Worm (Caenorhabditis elegans) whole organism, young adult: ENCODE data around the gene ckb-3.

ENCODE experiments used
- B0035.1 ChIP-seq: sonication (generic microtip); optimal IDR thresholded peaks from 2 replicates; lab custom pipeline; 2016; ENCODE audit warnings: missing genetic modification characterization, mild to moderate bottlenecking, missing compliant biosample characterization, missing genotype, missing genetic modification reagents
- C06A6.2 ChIP-seq: fragments of 200-800 bp; sonication (Bioruptor generic); conservative IDR thresholded peaks from 2 replicates; pipeline ENCODE4 v1.3.6; 2022; ENCODE audit warnings: missing genetic modification characterization, missing compliant biosample characterization
- C17E4.6 ChIP-seq: fragments of 200-800 bp; sonication (Bioruptor generic); IDR thresholded peaks from 2 replicates; pipeline ENCODE4 v1.3.6; 2022; ENCODE audit warnings: missing genetic modification reagents, missing genetic modification characterization, missing compliant biosample characterization
- F22D6.2 ChIP-seq: sonication (generic microtip); optimal IDR thresholded peaks from 2 replicates; lab custom pipeline; 2016; ENCODE audit warnings: mild to moderate bottlenecking, missing genetic modification characterization, missing compliant biosample characterization
- F23B12.7 ChIP-seq: sonication (generic microtip); optimal IDR thresholded peaks from 2 replicates; lab custom pipeline; 2017; ENCODE audit warnings: missing genetic modification characterization, mild to moderate bottlenecking, missing compliant biosample characterization, antibody characterized with exemption, moderate library complexity; ENCODE audit not compliant: insufficient read depth
- F33H1.4 ChIP-seq: fragments of 200-800 bp; sonication (Bioruptor generic); IDR thresholded peaks from 2 replicates; pipeline ENCODE4 v1.3.6; 2022; ENCODE audit warnings: missing genetic modification reagents, missing genetic modification characterization, missing compliant biosample characterization
- F49E8.2 ChIP-seq: sonication (generic microtip); optimal IDR thresholded peaks from 3 replicates; lab custom pipeline; 2017; ENCODE audit warnings: missing genetic modification characterization, mild to moderate bottlenecking, missing compliant biosample characterization, antibody characterized with exemption, moderate library complexity; ENCODE audit not compliant: insufficient read depth
- F52B5.7 ChIP-seq: sonication (generic microtip); optimal IDR thresholded peaks from 2 replicates; lab custom pipeline; 2016; ENCODE audit warnings: mild to moderate bottlenecking, missing genetic modification characterization, missing compliant biosample characterization
- Y56A3A.18 ChIP-seq: fragments of 200-800 bp; sonication (Bioruptor generic); IDR thresholded peaks from 2 replicates; pipeline ENCODE4 v1.3.6; 2022; ENCODE audit warnings: missing genetic modification reagents, missing genetic modification characterization, missing compliant biosample characterization
- ZK185.1 ChIP-seq: sonication (generic microtip); optimal IDR thresholded peaks from 2 replicates; lab custom pipeline; 2016; ENCODE audit warnings: mild to moderate bottlenecking, missing genetic modification characterization, missing compliant biosample characterization; ENCODE audit not compliant: poor library complexity, severe bottlenecking
- attf-5 ChIP-seq: fragments of 200-800 bp; sonication (Bioruptor generic); optimal IDR thresholded peaks from 2 replicates; lab custom pipeline; 2018; ENCODE audit warnings: mild to moderate bottlenecking, missing genetic modification characterization, missing compliant biosample characterization
- bed-2 ChIP-seq: fragments of 200-800 bp; sonication (Bioruptor generic); IDR thresholded peaks from 2 replicates; pipeline ENCODE4 v1.3.6; 2022; ENCODE audit warnings: missing genetic modification reagents, missing genetic modification characterization, missing compliant biosample characterization
- ccch-3 ChIP-seq: fragments of 200-800 bp; sonication (Bioruptor generic); optimal IDR thresholded peaks from 2 replicates; lab custom pipeline; 2018; ENCODE audit warnings: mild to moderate bottlenecking, missing genetic modification characterization, missing compliant biosample characterization
- ceh-27 ChIP-seq: fragments of 200-800 bp; sonication (Bioruptor generic); optimal IDR thresholded peaks from 2 replicates; lab custom pipeline; 2018; ENCODE audit warnings: mild to moderate bottlenecking, missing genetic modification characterization, moderate library complexity, missing compliant biosample characterization
- ceh-79 ChIP-seq: sonication (generic microtip); optimal IDR thresholded peaks from 2 replicates; lab custom pipeline; 2017; ENCODE audit warnings: mild to moderate bottlenecking, missing genetic modification characterization, missing compliant biosample characterization
- chd-7 ChIP-seq: sonication (generic microtip); optimal IDR thresholded peaks from 2 replicates; lab custom pipeline; 2016; ENCODE audit warnings: mild to moderate bottlenecking, missing genetic modification characterization, moderate library complexity, missing compliant biosample characterization
- efl-1 ChIP-seq: fragments of 150-350 bp; optimal IDR thresholded peaks from 2 replicates; lab custom pipeline; 2014; ENCODE audit warnings: missing biosample characterization, missing genetic modification reagents, missing genetic modification characterization
- egl-18 ChIP-seq: fragments of 200-800 bp; sonication (Bioruptor generic); IDR thresholded peaks from 2 replicates; pipeline ENCODE4 v1.3.6; 2022; ENCODE audit warnings: missing genetic modification reagents, missing genetic modification characterization, missing compliant biosample characterization
- egrh-3 ChIP-seq: fragments of 200-800 bp; sonication (Bioruptor generic); IDR thresholded peaks from 2 replicates; pipeline ENCODE4 v1.3.6; 2022; ENCODE audit warnings: missing genetic modification reagents, missing genetic modification characterization, missing compliant biosample characterization
- fkh-3 ChIP-seq: sonication (generic microtip); optimal IDR thresholded peaks from 2 replicates; lab custom pipeline; 2016; ENCODE audit warnings: mild to moderate bottlenecking, missing genetic modification characterization, missing compliant biosample characterization
- him-1 ChIP-seq: sonication (generic microtip); optimal IDR thresholded peaks from 2 replicates; lab custom pipeline; 2016; ENCODE audit warnings: missing genotype, missing genetic modification reagents, missing genetic modification characterization, missing compliant biosample characterization
- let-526 ChIP-seq: fragments of 200-800 bp; sonication (Bioruptor generic); IDR thresholded peaks from 2 replicates; pipeline ENCODE4 v1.3.6; 2022; ENCODE audit warnings: missing genetic modification reagents, missing genetic modification characterization, missing compliant biosample characterization
- let-607 ChIP-seq, 2 experiments: fragments of 200-800 bp in 1 of 2; sonication (Bioruptor generic) in 1 of 2; sonication (generic microtip) in 1 of 2; optimal IDR thresholded peaks; 2 replicates each; lab custom pipeline; 2016 to 2018; ENCODE audit warnings: mild to moderate bottlenecking in 2 of 2, missing compliant biosample characterization in 2 of 2, missing genetic modification characterization in 2 of 2, moderate library complexity in 2 of 2, missing genotype in 1 of 2
- lin-35 ChIP-seq, 3 experiments: fragments of 150-350 bp in 2 of 3; sonication (generic microtip) in 1 of 3; optimal IDR thresholded peaks; 2 replicates each; lab custom pipeline; 2014 to 2018; ENCODE audit warnings: missing biosample characterization in 3 of 3, missing genetic modification characterization in 3 of 3, missing genetic modification reagents in 3 of 3
- lsl-1 ChIP-seq: fragments of 200-800 bp; sonication (Bioruptor generic); optimal IDR thresholded peaks from 2 replicates; lab custom pipeline; 2018; ENCODE audit warnings: mild to moderate bottlenecking, missing genetic modification characterization, moderate library complexity, missing compliant biosample characterization
- madf-10 ChIP-seq: sonication (generic microtip); optimal IDR thresholded peaks from 2 replicates; lab custom pipeline; 2016; ENCODE audit warnings: mild to moderate bottlenecking, missing genetic modification characterization, missing compliant biosample characterization
- madf-6 ChIP-seq: fragments of 200-800 bp; sonication (Bioruptor generic); IDR thresholded peaks from 2 replicates; pipeline ENCODE4 v1.3.6; 2022; ENCODE audit warnings: missing genetic modification reagents, missing genetic modification characterization, missing compliant biosample characterization
- madf-8 ChIP-seq: fragments of 200-800 bp; sonication (Bioruptor generic); conservative IDR thresholded peaks from 2 replicates; pipeline ENCODE4 v1.3.6; 2022; ENCODE audit warnings: missing genetic modification reagents, missing genetic modification characterization, missing compliant biosample characterization
- mel-28 ChIP-seq: sonication (generic microtip); optimal IDR thresholded peaks from 2 replicates; lab custom pipeline; 2016; ENCODE audit warnings: borderline replicate concordance, mild to moderate bottlenecking, missing genetic modification characterization, missing compliant biosample characterization
- mes-4 ChIP-seq: sonication (generic microtip); optimal IDR thresholded peaks from 2 replicates; lab custom pipeline; 2016; ENCODE audit warnings: missing genotype, missing genetic modification characterization, missing compliant biosample characterization
- nfya-1 ChIP-seq: sonication (generic microtip); optimal IDR thresholded peaks from 2 replicates; lab custom pipeline; 2017; ENCODE audit warnings: antibody characterized with exemption, missing compliant biosample characterization, missing genetic modification characterization, borderline replicate concordance; ENCODE audit not compliant: insufficient read depth
- nfya-2 ChIP-seq: fragments of 200-800 bp; sonication (Bioruptor generic); IDR thresholded peaks from 2 replicates; pipeline ENCODE4 v1.3.6; 2022; ENCODE audit warnings: missing genetic modification reagents, missing genetic modification characterization, missing compliant biosample characterization
- nhr-27 ChIP-seq: fragments of 200-800 bp; sonication (Bioruptor generic); optimal IDR thresholded peaks from 2 replicates; lab custom pipeline; 2018; ENCODE audit warnings: mild to moderate bottlenecking, missing genetic modification characterization, moderate library complexity, missing compliant biosample characterization
- pha-4 ChIP-seq: fragments of 150-350 bp; sonication (generic microtip); optimal IDR thresholded peaks from 2 replicates; lab custom pipeline; 2014; ENCODE audit warnings: missing biosample characterization, missing genetic modification reagents, missing genetic modification characterization
- rec-8 ChIP-seq, 2 experiments: sonication (generic microtip); optimal IDR thresholded peaks; 2 replicates each; lab custom pipeline; 2016; ENCODE audit warnings: mild to moderate bottlenecking in 2 of 2, missing genetic modification characterization in 2 of 2, missing genetic modification reagents in 2 of 2, missing genotype in 2 of 2, missing biosample characterization in 1 of 2, missing compliant biosample characterization in 1 of 2, moderate library complexity in 1 of 2
- sea-2 ChIP-seq: fragments of 200-800 bp; sonication (Bioruptor generic); IDR thresholded peaks from 2 replicates; pipeline ENCODE4 v1.3.6; 2022; ENCODE audit warnings: missing genetic modification characterization, missing compliant biosample characterization
- snpc-1.1 ChIP-seq: sonication (generic microtip); optimal IDR thresholded peaks from 2 replicates; lab custom pipeline; 2017; ENCODE audit warnings: missing genetic modification characterization, mild to moderate bottlenecking, missing compliant biosample characterization, antibody characterized with exemption, moderate library complexity, missing genotype, missing genetic modification reagents; ENCODE audit not compliant: insufficient read depth
- snpc-3.4 ChIP-seq: sonication (generic microtip); optimal IDR thresholded peaks from 2 replicates; lab custom pipeline; 2017; ENCODE audit warnings: missing genetic modification characterization, mild to moderate bottlenecking, missing compliant biosample characterization, antibody characterized with exemption, moderate library complexity, missing genotype, missing genetic modification reagents
- snpc-4 ChIP-seq, 5 experiments: fragments of 150-350 bp in 1 of 5; sonication (generic microtip) in 4 of 5; optimal IDR thresholded peaks; 2 replicates each; lab custom pipeline; 2014 to 2018; ENCODE audit warnings: missing genetic modification characterization in 5 of 5, missing biosample characterization in 3 of 5, antibody characterized with exemption in 2 of 5, mild to moderate bottlenecking in 2 of 5, missing compliant biosample characterization in 2 of 5, missing genotype in 2 of 5, moderate library complexity in 2 of 5, missing genetic modification reagents in 1 of 5
- ztf-3 ChIP-seq: fragments of 200-800 bp; sonication (Bioruptor generic); optimal IDR thresholded peaks from 2 replicates; lab custom pipeline; 2018; ENCODE audit warnings: mild to moderate bottlenecking, missing genetic modification characterization, missing compliant biosample characterization

Gene ckb-3

DNA sequence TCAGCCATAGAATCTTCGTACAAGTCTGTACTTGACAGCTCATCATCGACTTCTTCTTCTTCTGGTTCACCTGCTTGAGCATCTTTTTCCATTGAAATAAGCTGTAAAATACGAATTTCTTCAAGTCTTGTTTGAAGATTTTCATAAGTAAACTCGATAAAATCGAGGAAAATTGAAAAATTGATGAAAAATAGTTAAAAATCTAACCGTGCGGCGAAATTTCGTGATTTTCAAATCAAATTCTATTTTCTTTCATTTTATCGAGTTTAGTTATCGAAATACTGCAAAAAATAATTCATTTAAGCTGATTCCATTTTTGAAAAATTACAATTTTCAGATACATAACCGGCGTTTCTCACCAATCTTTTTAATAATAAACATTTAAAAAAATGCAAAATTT, 44.5 kb downstream of the ckb-3 start, which contains the start of gene R07E5.11:
TSS of gene R07E5.11 (minus strand) at position 101 of the 400 bp plus-strand sequence.
- TF ChIP-seq him-1 (tag; lab: Kevin White, UChicago) (peak; percentile 34), lsl-1 (GFP tag; lab: Kevin White, UChicago) (no peak), ceh-79 (tag; lab: Kevin White, UChicago) (no peak), madf-10 (tag; lab: Kevin White, UChicago) (no peak), rec-8 (tag; optimal IDR thresholded peaks at IDR 0.05; lab: Kevin White, UChicago) (no peak), F22D6.2 (no peak), fkh-3 (tag; lab: Kevin White, UChicago) (no peak), ZK185.1 (tag; lab: Kevin White, UChicago) (no peak), nfya-2 (GFP tag; lab: Robert Waterston, UW) (no peak)
- TF ChIP-seq, all 124 proteins: peak for 1

DNA sequence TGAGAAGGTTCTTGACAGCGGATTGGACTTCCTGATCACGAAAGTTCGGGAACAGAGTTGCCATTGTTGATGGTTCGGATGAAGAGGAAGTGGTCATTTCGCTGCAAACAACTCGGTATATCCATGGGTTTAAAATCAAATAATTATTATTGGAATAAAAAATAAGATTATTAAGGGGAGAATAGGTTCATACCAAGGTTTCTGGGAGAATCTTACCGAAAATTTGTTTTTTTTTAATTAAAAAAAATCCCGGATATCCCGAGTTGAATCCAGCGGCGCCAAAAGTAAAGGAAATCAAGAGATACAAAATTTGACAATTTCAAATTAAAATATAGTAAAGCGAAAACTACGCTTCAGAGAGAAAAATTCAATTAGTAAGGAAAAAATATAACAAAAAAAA, 47.3 kb downstream of the ckb-3 start, which contains the start of the genes R07E5.19 and pdcd-2:
TSS of gene R07E5.19 (minus strand) at position 101 of the 400 bp plus-strand sequence.
TSS of gene pdcd-2 (minus strand) at position 102 of the 400 bp plus-strand sequence.
- TF ChIP-seq mes-4 = no peak
- TF ChIP-seq sea-2 (GFP tag; lab: Robert Waterston, UW) = no peak
- TF ChIP-seq mel-28 = no peak
- no peak for TF ChIP-seq Y56A3A.18 (GFP tag; lab: Robert Waterston, UW)
- no peak for TF ChIP-seq lsl-1 (GFP tag; lab: Kevin White, UChicago)
- TF ChIP-seq snpc-3.4 (tag; lab: Kevin White, UChicago) = no peak
- no peak for TF ChIP-seq attf-5
- TF ChIP-seq chd-7 (tag; lab: Kevin White, UChicago) = no peak
- no peak for TF ChIP-seq pha-4 (tag; lab: Kevin White, UChicago)
- TF ChIP-seq ccch-3 (GFP tag; lab: Kevin White, UChicago) = no peak
- TF ChIP-seq rec-8 (tag; optimal IDR thresholded peaks at IDR 0.05; lab: Kevin White, UChicago) = no peak
- TF ChIP-seq ceh-79 (tag; lab: Kevin White, UChicago) = no peak
- no peak for TF ChIP-seq F52B5.7 (tag; lab: Kevin White, UChicago)
- TF ChIP-seq nfya-1 = no peak
- TF ChIP-seq fkh-3 (tag; lab: Kevin White, UChicago) = no peak
- no peak for TF ChIP-seq bed-2
- TF ChIP-seq nhr-27 (tag; lab: Kevin White, UChicago) = no peak
- TF ChIP-seq let-526 (GFP tag; lab: Robert Waterston, UW) = no peak

DNA sequence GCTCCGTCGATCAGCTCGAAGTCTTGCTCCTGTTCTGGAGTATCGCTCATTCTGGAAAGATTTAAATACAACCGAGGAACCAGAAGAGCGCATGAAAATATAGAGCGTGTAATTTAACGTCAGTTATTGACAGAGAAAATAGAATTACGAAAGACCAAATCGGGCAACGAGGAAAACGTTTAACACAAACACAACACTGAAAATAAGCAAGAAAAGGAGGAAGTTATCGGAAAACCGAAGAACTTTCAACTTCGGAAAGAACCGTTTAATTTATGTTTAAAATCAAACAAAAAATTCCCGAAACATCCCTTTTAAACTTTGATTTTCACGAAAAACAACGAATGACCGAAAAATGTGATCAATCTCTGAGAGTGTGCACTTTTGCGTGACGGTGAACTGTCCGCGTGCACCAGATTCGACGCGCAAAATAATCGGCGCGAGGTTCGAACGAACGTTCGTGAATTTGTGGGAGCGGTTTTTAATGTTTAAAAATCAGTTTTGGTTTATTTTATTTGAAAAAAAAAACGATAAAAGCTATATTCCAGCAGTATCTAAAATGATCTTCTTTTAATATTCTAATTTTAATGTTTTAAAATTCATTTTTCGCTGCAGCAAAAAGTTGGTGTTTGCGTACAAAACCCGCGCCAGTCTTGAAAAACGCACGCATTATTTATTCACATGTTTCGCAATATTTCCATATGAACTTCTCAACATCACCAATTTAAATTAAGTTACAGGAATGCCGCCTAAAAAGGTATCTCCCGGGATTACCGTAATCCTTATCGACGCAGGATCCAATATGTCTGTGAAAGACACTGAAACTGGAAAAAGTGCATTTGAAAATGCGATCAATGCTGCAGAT, 48.7 kb downstream of the ckb-3 start, which contains the start of the genes R07E5.7 and cku-80:
TSS of gene R07E5.7 (minus strand) at position 51 of the 862 bp plus-strand sequence.
TSS of gene cku-80 (plus strand) at position 732 of the 862 bp plus-strand sequence.
- TF ChIP-seq lin-35 (GFP tag; optimal IDR thresholded peaks at IDR 0.05; lab: Kevin White, UChicago) (peak in 1 of 3 experiments; percentile 62), snpc-1.1 (tag; lab: Kevin White, UChicago) (peak; percentile 33), ceh-27 (peak; percentile 23), efl-1 (peak; percentile 69), C06A6.2 (GFP tag; lab: Robert Waterston, UW) (no peak), F33H1.4 (GFP tag; lab: Robert Waterston, UW) (peak; percentile 45), snpc-4 (GFP tag; optimal IDR thresholded peaks at IDR 0.05; lab: Kevin White, UChicago) (no peak), snpc-4 (tag; optimal IDR thresholded peaks at IDR 0.05; lab: Kevin White, UChicago) (peak; percentile 4 to 77 (median 53)), egl-18 (GFP tag; lab: Robert Waterston, UW) (no peak), ztf-3 (no peak), F49E8.2 (no peak), let-607 (tag; optimal IDR thresholded peaks at IDR 0.05; lab: Kevin White, UChicago) (peak in 1 of 2 experiments; percentile 6), B0035.1 (tag; lab: Kevin White, UChicago) (no peak), nhr-27 (tag; lab: Kevin White, UChicago) (no peak), ZK185.1 (tag; lab: Kevin White, UChicago) (peak; percentile 0), madf-8 (GFP tag; lab: Robert Waterston, UW) (peak; percentile 23; the same call in 1 of the 2 replicates), egrh-3 (no peak), C17E4.6 (GFP tag; lab: Robert Waterston, UW) (no peak), F23B12.7 (tag; lab: Kevin White, UChicago) (peak; percentile 70), attf-5 (peak; percentile 79), madf-6 (peak; percentile 62; the same call in 1 of the 2 replicates)
